Worm (Caenorhabditis elegans) whole organism, young adult: Measurements from ENCODE around the gene csn-1.

Experiments used
- B0336.3 ChIP-seq: fragments of 200-800 bp; sonication (Bioruptor generic); IDR thresholded peaks from 2 replicates; pipeline ENCODE4 v1.3.6; 2022; ENCODE audit warnings: missing genetic modification characterization, missing compliant biosample characterization
- ama-1 ChIP-seq, 3 experiments: fragments of 150-350 bp in 1 of 3; sonication (generic microtip) in 2 of 3; optimal IDR thresholded peaks; 2 replicates each; lab custom pipeline; 2014 to 2018; ENCODE audit warnings: missing biosample characterization in 2 of 3, missing genetic modification characterization in 2 of 3, missing genetic modification reagents in 2 of 3
- aptf-3 ChIP-seq: fragments of 200-800 bp; sonication (Bioruptor generic); IDR thresholded peaks from 2 replicates; pipeline ENCODE4 v1.3.6; 2022; ENCODE audit warnings: missing genetic modification characterization, missing compliant biosample characterization
- bed-2 ChIP-seq: fragments of 200-800 bp; sonication (Bioruptor generic); IDR thresholded peaks from 2 replicates; pipeline ENCODE4 v1.3.6; 2022; ENCODE audit warnings: missing genetic modification reagents, missing genetic modification characterization, missing compliant biosample characterization
- dox-1 ChIP-seq: fragments of 200-800 bp; sonication (Bioruptor generic); IDR thresholded peaks from 2 replicates; pipeline ENCODE4 v1.3.6; 2022; ENCODE audit warnings: missing genetic modification reagents, missing genetic modification characterization, missing compliant biosample characterization
- lir-1 ChIP-seq: fragments of 200-800 bp; sonication (Bioruptor generic); conservative IDR thresholded peaks from 2 replicates; pipeline ENCODE4 v1.3.6; 2022; ENCODE audit warnings: missing genetic modification reagents, missing genetic modification characterization, missing compliant biosample characterization
- madf-10 ChIP-seq: sonication (generic microtip); optimal IDR thresholded peaks from 2 replicates; lab custom pipeline; 2016; ENCODE audit warnings: mild to moderate bottlenecking, missing genetic modification characterization, missing compliant biosample characterization
- snpc-1.1 ChIP-seq: sonication (generic microtip); optimal IDR thresholded peaks from 2 replicates; lab custom pipeline; 2017; ENCODE audit warnings: missing genetic modification characterization, mild to moderate bottlenecking, missing compliant biosample characterization, antibody characterized with exemption, moderate library complexity, missing genotype, missing genetic modification reagents; ENCODE audit not compliant: insufficient read depth
- snpc-1.3 ChIP-seq: sonication (generic microtip); optimal IDR thresholded peaks from 2 replicates; lab custom pipeline; 2017; ENCODE audit warnings: missing genetic modification characterization, mild to moderate bottlenecking, missing compliant biosample characterization, antibody characterized with exemption, moderate library complexity, missing genotype, missing genetic modification reagents; ENCODE audit not compliant: insufficient read depth
- ztf-18 ChIP-seq: sonication (generic microtip); optimal IDR thresholded peaks from 2 replicates; lab custom pipeline; 2016; ENCODE audit warnings: missing genotype, mild to moderate bottlenecking, missing genetic modification characterization, missing compliant biosample characterization

- TF ChIP-seq ama-1 (optimal IDR thresholded peaks at IDR 0.05; lab: Kevin White, UChicago) (no peak), ama-1 (GFP tag; optimal IDR thresholded peaks at IDR 0.05; lab: Kevin White, UChicago) (no peak), bed-2 (no peak), aptf-3 (no peak), snpc-1.1 (tag; lab: Kevin White, UChicago) (no peak), madf-10 (tag; lab: Kevin White, UChicago) (no peak), B0336.3 (GFP tag; lab: Robert Waterston, UW) (no peak), dox-1 (GFP tag; lab: Robert Waterston, UW) (no peak), snpc-1.3 (tag; lab: Kevin White, UChicago) (no peak), ztf-18 (no peak), lir-1 (GFP tag; lab: Robert Waterston, UW) (no peak)
These were observed 51.9 kb downstream of the csn-1 start, which contains the start of gene srh-298 for ce11 chrV:17818567-17818966.
